Worm (Caenorhabditis elegans): ENCODE results near the gene rpl-35.

DNA sequence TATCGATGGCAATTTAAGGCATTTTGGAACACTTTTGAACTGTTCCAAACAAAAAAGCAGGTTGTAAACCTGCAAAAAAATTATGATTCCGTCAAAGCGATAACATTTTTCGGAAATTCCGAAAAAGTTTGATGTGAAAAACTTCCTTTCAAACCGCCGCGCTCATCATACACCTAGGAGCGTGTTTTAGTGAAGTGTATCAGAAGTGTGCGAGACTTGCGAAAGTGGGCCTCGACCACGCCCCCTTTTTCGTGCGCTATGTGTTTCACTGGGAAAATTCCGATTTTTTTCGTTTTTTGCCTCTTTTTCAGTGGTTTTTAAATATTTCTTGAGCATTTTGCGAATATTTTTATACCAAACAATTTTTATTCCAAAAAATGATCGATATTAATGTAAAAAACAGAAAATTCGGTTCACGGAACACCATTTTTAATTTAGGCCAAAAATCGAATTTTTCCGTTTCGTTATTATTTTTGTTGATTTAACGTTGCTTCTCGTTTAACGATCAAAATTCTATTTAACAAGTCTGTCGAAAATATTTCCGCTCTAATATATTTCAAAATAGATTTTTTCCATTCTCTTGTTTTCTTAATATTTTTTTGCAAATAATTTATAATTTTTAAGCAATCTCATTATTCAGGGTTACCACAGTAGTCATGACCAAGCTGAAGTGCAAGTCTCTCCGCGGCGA, at the start of gene rpl-35:
- peak; percentile 99 for TF ChIP-seq pha-4 (GFP tag; IDR thresholded peaks at IDR 0.05)
- TF ChIP-seq pha-4 (tag; optimal IDR thresholded peaks at IDR 0.05) = peak; percentile 95
- TF ChIP-seq dpl-1 (GFP tag; optimal IDR thresholded peaks at IDR 0.05) = peak; percentile 100
- peak; percentile 99 for TF ChIP-seq egl-43 (GFP tag; IDR thresholded peaks at IDR 0.05)
- no peak; the same call in 1 of the 2 replicates for TF ChIP-seq set-16 (GFP tag; IDR thresholded peaks at IDR 0.05)
- peak; percentile 87 for TF ChIP-seq pqm-1 (tag; optimal IDR thresholded peaks at IDR 0.05)
- peak in 1 of 2 experiments; percentile 91 for TF ChIP-seq ZK546.5 (tag; optimal IDR thresholded peaks at IDR 0.05)
- TF ChIP-seq lin-15B (tag; optimal IDR thresholded peaks at IDR 0.05) = peak; percentile 98
- no peak for TF ChIP-seq unc-39 (tag; optimal IDR thresholded peaks at IDR 0.05)
- peak; percentile 99 for TF ChIP-seq nhr-28 (tag; optimal IDR thresholded peaks at IDR 0.05)
- TF ChIP-seq unc-130 (GFP tag; optimal IDR thresholded peaks at IDR 0.05) = peak; percentile 99
- TF ChIP-seq nhr-237 (tag; optimal IDR thresholded peaks at IDR 0.05) = peak; percentile 85
- TF ChIP-seq nhr-10 (tag; optimal IDR thresholded peaks at IDR 0.05) = peak; percentile 97
- peak; percentile 99 for TF ChIP-seq daf-19 (GFP tag; conservative IDR thresholded peaks at IDR 0.05)

All from whole organism, L4 larva.